Fruit fly (Drosophila melanogaster) whole organism, prepupa: ENCODE measurements around the gene RpS14a.

Experiments used
- Blimp-1 ChIP-seq: fragments of 200-800 bp; sonication (Bioruptor generic); optimal IDR thresholded peaks from 3 replicates; lab custom pipeline; 2017; ENCODE audit warnings: missing biosample characterization, missing genetic modification characterization, mild to moderate bottlenecking, moderate library complexity, missing genetic modification reagents
- CG10631 ChIP-seq: fragments of 200-800 bp; sonication (Bioruptor generic); optimal IDR thresholded peaks from 2 replicates; lab custom pipeline; 2016; ENCODE audit warnings: missing biosample characterization, missing genetic modification characterization
- CG10669 ChIP-seq: fragments of 200-800 bp; sonication (Bioruptor generic); optimal IDR thresholded peaks from 3 replicates; lab custom pipeline; 2018; ENCODE audit warnings: missing biosample characterization, mild to moderate bottlenecking, missing genetic modification characterization, moderate library complexity
- CG11294 ChIP-seq: fragments of 200-800 bp; sonication (Bioruptor generic); IDR thresholded peaks from 2 replicates; pipeline ENCODE4 v1.3.6; 2022; ENCODE audit warnings: missing biosample characterization, missing genetic modification characterization
- CG11762 ChIP-seq: fragments of 200-800 bp; sonication (Bioruptor generic); optimal IDR thresholded peaks from 3 replicates; lab custom pipeline; 2016; ENCODE audit warnings: missing biosample characterization, missing genetic modification characterization; ENCODE audit not compliant: insufficient read depth
- CG11902 ChIP-seq: fragments of 200-800 bp; sonication (Bioruptor generic); optimal IDR thresholded peaks from 3 replicates; lab custom pipeline; 2016; ENCODE audit warnings: missing biosample characterization, missing genetic modification characterization
- CG1621 ChIP-seq: fragments of 200-800 bp; sonication (Bioruptor generic); optimal IDR thresholded peaks from 3 replicates; lab custom pipeline; 2018; ENCODE audit warnings: missing biosample characterization, mild to moderate bottlenecking, missing genetic modification characterization
- CG16779 ChIP-seq: fragments of 200-800 bp; sonication (Bioruptor generic); optimal IDR thresholded peaks from 3 replicates; lab custom pipeline; 2017; ENCODE audit warnings: missing biosample characterization, mild to moderate bottlenecking, missing genetic modification characterization
- CG3032 ChIP-seq: fragments of 200-800 bp; optimal IDR thresholded peaks from 2 replicates; lab custom pipeline; 2019; ENCODE audit warnings: missing biosample characterization, mild to moderate bottlenecking, missing genetic modification characterization, moderate library complexity
- CG31627 ChIP-seq: fragments of 200-800 bp; sonication (Bioruptor generic); optimal IDR thresholded peaks from 3 replicates; lab custom pipeline; 2016; ENCODE audit warnings: missing biosample characterization, missing genetic modification characterization
- CG34406 ChIP-seq: fragments of 200-800 bp; sonication (Bioruptor generic); optimal IDR thresholded peaks from 3 replicates; lab custom pipeline; 2016; ENCODE audit warnings: missing biosample characterization, missing genetic modification characterization
- CG3919 ChIP-seq: fragments of 200-800 bp; sonication (Bioruptor generic); optimal IDR thresholded peaks from 3 replicates; lab custom pipeline; 2016; ENCODE audit warnings: missing biosample characterization, missing genetic modification characterization
- CG6163 ChIP-seq: fragments of 200-800 bp; sonication (Bioruptor generic); IDR thresholded peaks from 3 replicates; pipeline ENCODE4 v1.3.6; 2022; ENCODE audit warnings: missing biosample characterization, missing genetic modification characterization
- CG6792 ChIP-seq: fragments of 200-800 bp; sonication (Bioruptor generic); optimal IDR thresholded peaks from 3 replicates; lab custom pipeline; 2016; ENCODE audit warnings: missing biosample characterization, missing genetic modification characterization
- CG6854 ChIP-seq: fragments of 200-800 bp; sonication (Bioruptor generic); optimal IDR thresholded peaks from 2 replicates; lab custom pipeline; 2017; ENCODE audit warnings: missing biosample characterization, mild to moderate bottlenecking, missing genetic modification characterization
- CG7368 ChIP-seq: fragments of 200-800 bp; sonication (Bioruptor generic); optimal IDR thresholded peaks from 3 replicates; lab custom pipeline; 2016; ENCODE audit warnings: missing biosample characterization, missing genetic modification characterization
- CG8119 ChIP-seq: fragments of 200-800 bp; sonication (Bioruptor generic); IDR thresholded peaks from 3 replicates; pipeline ENCODE4 v1.3.6; 2022; ENCODE audit warnings: missing biosample characterization, missing genetic modification characterization
- CG8632 ChIP-seq: fragments of 200-800 bp; sonication (Bioruptor generic); optimal IDR thresholded peaks from 3 replicates; lab custom pipeline; 2016; ENCODE audit warnings: missing biosample characterization, missing genetic modification characterization
- CG9139 ChIP-seq: fragments of 200-800 bp; sonication (Bioruptor generic); optimal IDR thresholded peaks from 3 replicates; lab custom pipeline; 2017; ENCODE audit warnings: missing biosample characterization, mild to moderate bottlenecking, missing genetic modification characterization
- Eip75B ChIP-seq: fragments of 200-800 bp; sonication (Bioruptor generic); optimal IDR thresholded peaks from 3 replicates; lab custom pipeline; 2016; ENCODE audit warnings: missing biosample characterization, missing genetic modification characterization
- Eip78C ChIP-seq: fragments of 200-800 bp; sonication (Bioruptor generic); peaks from one replicate; lab custom pipeline; 2016; ENCODE audit warnings: missing biosample characterization, missing genetic modification characterization
- Ets21C ChIP-seq: fragments of 200-800 bp; sonication (Bioruptor generic); optimal IDR thresholded peaks from 3 replicates; lab custom pipeline; 2016; ENCODE audit warnings: missing biosample characterization, missing genetic modification characterization
- Gug ChIP-seq: fragments of 200-800 bp; sonication (Bioruptor generic); IDR thresholded peaks from 2 replicates; pipeline ENCODE4 v1.3.6; 2022; ENCODE audit warnings: missing biosample characterization, missing genetic modification characterization
- Hr38 ChIP-seq: sonication (Bioruptor generic); optimal IDR thresholded peaks from 2 replicates; lab custom pipeline; 2016; ENCODE audit warnings: missing biosample characterization, missing genetic modification characterization
- Hr39 ChIP-seq: fragments of 200-800 bp; sonication (Bioruptor generic); optimal IDR thresholded peaks from 2 replicates; lab custom pipeline; 2016; ENCODE audit warnings: missing biosample characterization, missing genetic modification characterization
- Hr4 ChIP-seq: fragments of 200-800 bp; sonication (Bioruptor generic); optimal IDR thresholded peaks from 3 replicates; lab custom pipeline; 2016; ENCODE audit warnings: missing biosample characterization, missing genetic modification characterization
- Lpt ChIP-seq: fragments of 200-800 bp; sonication (Bioruptor generic); optimal IDR thresholded peaks from 3 replicates; lab custom pipeline; 2016; ENCODE audit warnings: missing biosample characterization, missing genetic modification characterization
- Met ChIP-seq: fragments of 200-800 bp; sonication (Bioruptor generic); optimal IDR thresholded peaks from 3 replicates; lab custom pipeline; 2016; ENCODE audit warnings: missing biosample characterization, missing genetic modification characterization
- OdsH ChIP-seq: fragments of 200-800 bp; sonication (Bioruptor generic); optimal IDR thresholded peaks from 3 replicates; lab custom pipeline; 2016; ENCODE audit warnings: missing biosample characterization, missing genetic modification characterization
- Smox ChIP-seq: fragments of 200-800 bp; sonication (Bioruptor generic); optimal IDR thresholded peaks from 3 replicates; lab custom pipeline; 2016; ENCODE audit warnings: missing biosample characterization, missing genetic modification characterization
- Sox102F ChIP-seq: fragments of 200-800 bp; sonication (Bioruptor generic); optimal IDR thresholded peaks from 2 replicates; lab custom pipeline; 2016; ENCODE audit warnings: missing biosample characterization, mild to moderate bottlenecking, missing genetic modification characterization
- Sox14 ChIP-seq: fragments of 200-800 bp; sonication (Bioruptor generic); optimal IDR thresholded peaks from 3 replicates; lab custom pipeline; 2016; ENCODE audit warnings: missing biosample characterization, missing genetic modification characterization
- Sox15 ChIP-seq: fragments of 200-800 bp; sonication (Bioruptor generic); optimal IDR thresholded peaks from 3 replicates; lab custom pipeline; 2016; ENCODE audit warnings: missing biosample characterization, missing genetic modification characterization
- cyc ChIP-seq: fragments of 200-800 bp; sonication (Bioruptor generic); optimal IDR thresholded peaks from 3 replicates; lab custom pipeline; 2016; ENCODE audit warnings: missing biosample characterization, missing genetic modification characterization
- dac ChIP-seq: fragments of 200-800 bp; sonication (Bioruptor generic); optimal IDR thresholded peaks from 2 replicates; lab custom pipeline; 2017; ENCODE audit warnings: missing biosample characterization, mild to moderate bottlenecking, missing genetic modification characterization
- dsx ChIP-seq: fragments of 200-800 bp; optimal IDR thresholded peaks from 3 replicates; lab custom pipeline; 2019; ENCODE audit warnings: missing biosample characterization, mild to moderate bottlenecking, missing genetic modification characterization, moderate library complexity; ENCODE audit not compliant: poor library complexity, severe bottlenecking
- eg ChIP-seq: fragments of 200-800 bp; sonication (Bioruptor generic); IDR thresholded peaks from 3 replicates; pipeline ENCODE4 v1.3.6; 2022; ENCODE audit warnings: missing biosample characterization, missing genetic modification characterization
- esn ChIP-seq: fragments of 200-800 bp; sonication (Bioruptor generic); optimal IDR thresholded peaks from 2 replicates; lab custom pipeline; 2016; ENCODE audit warnings: missing biosample characterization, mild to moderate bottlenecking, missing genetic modification characterization, moderate library complexity
- fd59A ChIP-seq: fragments of 200-800 bp; sonication (Bioruptor generic); optimal IDR thresholded peaks from 2 replicates; lab custom pipeline; 2017; ENCODE audit warnings: missing biosample characterization, mild to moderate bottlenecking, missing genetic modification characterization, missing genetic modification reagents
- fkh ChIP-seq: fragments of 200-800 bp; sonication (Bioruptor generic); optimal IDR thresholded peaks from 3 replicates; lab custom pipeline; 2017; ENCODE audit warnings: missing biosample characterization, mild to moderate bottlenecking, missing genetic modification characterization, moderate library complexity
- lz ChIP-seq: fragments of 200-800 bp; sonication (Bioruptor generic); optimal IDR thresholded peaks from 3 replicates; lab custom pipeline; 2016; ENCODE audit warnings: missing biosample characterization, missing genetic modification characterization
- net ChIP-seq: fragments of 200-800 bp; sonication (Bioruptor generic); optimal IDR thresholded peaks from 3 replicates; lab custom pipeline; 2016; ENCODE audit warnings: missing biosample characterization, missing genetic modification characterization
- pdm3 ChIP-seq: fragments of 200-800 bp; sonication (Bioruptor generic); optimal IDR thresholded peaks from 3 replicates; lab custom pipeline; 2016; ENCODE audit warnings: missing biosample characterization, missing genetic modification characterization
- spab ChIP-seq: fragments of 200-800 bp; sonication (Bioruptor generic); optimal IDR thresholded peaks from 2 replicates; lab custom pipeline; 2017; ENCODE audit warnings: missing biosample characterization, mild to moderate bottlenecking, missing genetic modification characterization, missing genetic modification reagents
- ss ChIP-seq, 2 experiments: fragments of 200-800 bp; sonication (Bioruptor generic); optimal IDR thresholded peaks; 2 replicates in 1 of 2; 3 replicates in 1 of 2; lab custom pipeline; 2017 to 2018; ENCODE audit warnings: mild to moderate bottlenecking in 2 of 2, missing biosample characterization in 2 of 2, missing genetic modification characterization in 2 of 2, moderate library complexity in 1 of 2
- svp ChIP-seq: fragments of 200-800 bp; sonication (Bioruptor generic); peaks from one replicate; lab custom pipeline; 2016; ENCODE audit warnings: missing biosample characterization, missing genetic modification characterization
- topi ChIP-seq: fragments of 200-800 bp; sonication (Bioruptor generic); optimal IDR thresholded peaks from 3 replicates; lab custom pipeline; 2016; ENCODE audit warnings: missing biosample characterization, missing genetic modification characterization
- vri ChIP-seq: fragments of 200-800 bp; sonication (Bioruptor generic); optimal IDR thresholded peaks from 3 replicates; lab custom pipeline; 2016; ENCODE audit warnings: missing biosample characterization, mild to moderate bottlenecking, missing genetic modification characterization

The RpS14a gene

DNA sequence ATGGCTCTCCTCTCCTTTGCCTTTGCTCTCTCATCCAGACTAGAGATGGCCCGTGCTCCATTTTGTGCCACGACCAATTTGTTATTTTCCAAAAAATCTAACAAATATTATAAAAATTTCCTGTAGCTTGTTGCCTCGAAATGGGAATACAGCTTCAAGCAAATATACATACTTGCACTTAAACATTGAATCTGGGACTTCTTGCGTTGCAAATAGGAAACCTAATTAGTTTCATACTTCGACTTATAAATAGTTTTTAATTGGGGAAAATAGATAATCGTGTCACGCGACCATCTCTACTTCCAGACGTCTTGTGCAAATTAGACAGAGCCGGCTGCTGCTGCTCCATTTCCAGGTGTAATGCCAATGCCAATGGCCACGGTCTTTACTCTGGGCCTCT is 36.9 kb downstream of the RpS14a start (continued):
- TF ChIP-seq Sox102F (GFP tag; lab: Kevin White, UChicago) (peak; percentile 84), CG6163 (GFP tag; lab: Robert Waterston, UW) (peak; percentile 71), lz (peak; percentile 84), fkh (no peak), topi (GFP tag; lab: Kevin White, UChicago) (peak; percentile 90), Blimp-1 (GFP tag; lab: Kevin White, UChicago) (peak; percentile 22), dac (GFP tag; lab: Kevin White, UChicago) (peak; percentile 77), CG6792 (GFP tag; lab: Kevin White, UChicago) (peak; percentile 72)

DNA sequence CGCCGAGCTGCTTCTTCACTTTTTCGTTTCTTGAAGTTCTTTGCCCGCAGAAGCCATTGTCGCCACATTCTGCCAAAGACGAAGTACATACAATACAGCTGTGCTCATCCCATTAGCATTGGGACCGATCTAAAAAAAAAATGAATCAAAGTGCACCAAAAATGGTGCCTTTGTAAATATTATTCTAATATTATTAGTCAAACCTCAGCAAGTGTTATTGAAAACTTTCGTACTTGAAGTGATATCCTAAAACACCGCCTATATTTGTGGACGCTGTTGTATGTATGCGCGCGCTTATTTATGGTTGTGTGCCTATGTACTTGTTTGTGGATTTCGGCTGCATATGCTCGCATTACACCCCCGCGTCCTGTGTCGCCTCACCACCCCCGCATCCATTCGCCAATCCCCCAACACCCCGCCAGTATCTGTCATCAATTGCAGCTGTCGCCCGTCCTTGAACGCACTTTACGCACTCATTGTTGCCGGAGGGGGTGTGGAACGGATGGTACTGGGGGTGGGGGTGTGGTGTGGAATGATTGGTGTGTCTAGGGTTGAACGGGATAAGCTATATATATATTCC is 38.9 kb downstream of the RpS14a start:
- TF ChIP-seq CG6163 (GFP tag; lab: Robert Waterston, UW) (peak; percentile 95), Lpt (peak; percentile 83), esn (GFP tag; lab: Kevin White, UChicago) (peak; percentile 88), ss (GFP tag; optimal IDR thresholded peaks at IDR 0.05; lab: Kevin White, UChicago) (peak; percentile 91 to 94), CG10631 (GFP tag; lab: Kevin White, UChicago) (peak; percentile 88), Hr38 (GFP tag; lab: Kevin White, UChicago) (no peak), Sox15 (GFP tag; lab: Kevin White, UChicago) (peak; percentile 82), vri (GFP tag; lab: Kevin White, UChicago) (peak; percentile 82), Eip75B (GFP tag; lab: Kevin White, UChicago) (peak; percentile 87), Hr39 (GFP tag; lab: Kevin White, UChicago) (peak; percentile 83), Met (GFP tag; lab: Kevin White, UChicago) (peak; percentile 90), Sox14 (GFP tag; lab: Kevin White, UChicago) (peak; percentile 89), CG8632 (GFP tag; lab: Kevin White, UChicago) (peak; percentile 87), CG7368 (peak; percentile 85), CG11294 (GFP tag; lab: Robert Waterston, UW) (peak; percentile 86), fd59A (GFP tag; lab: Kevin White, UChicago) (peak; percentile 89), CG9139 (GFP tag; lab: Kevin White, UChicago) (peak; percentile 90), Eip78C (peak; percentile 97), Hr4 (GFP tag; lab: Kevin White, UChicago) (peak; percentile 83), CG11902 (GFP tag; lab: Kevin White, UChicago) (peak; percentile 76), CG34406 (GFP tag; lab: Kevin White, UChicago) (peak; percentile 87), CG6854 (GFP tag; lab: Kevin White, UChicago) (peak; percentile 75), pdm3 (GFP tag; lab: Kevin White, UChicago) (peak; percentile 90), CG10669 (peak; percentile 93), CG3919 (GFP tag; lab: Kevin White, UChicago) (peak; percentile 88), CG16779 (tag; lab: Kevin White, UChicago) (peak; percentile 77), OdsH (GFP tag; lab: Kevin White, UChicago) (peak; percentile 87), dac (GFP tag; lab: Kevin White, UChicago) (peak; percentile 74), CG31627 (GFP tag; lab: Kevin White, UChicago) (peak; percentile 85), svp (GFP tag; lab: Kevin White, UChicago) (peak; percentile 93), eg (GFP tag; lab: Robert Waterston, UW) (peak; percentile 94), Sox102F (GFP tag; lab: Kevin White, UChicago) (peak; percentile 89), dsx (peak; percentile 80), Gug (peak; percentile 80), CG3032 (peak; percentile 88), Smox (GFP tag; lab: Kevin White, UChicago) (peak; percentile 84), net (peak; percentile 91), lz (peak; percentile 86), CG1621 (peak; percentile 94), Ets21C (GFP tag; lab: Kevin White, UChicago) (peak; percentile 74), cyc (GFP tag; lab: Kevin White, UChicago) (peak; percentile 82), topi (GFP tag; lab: Kevin White, UChicago) (peak; percentile 86), spab (peak; percentile 88), CG8119 (GFP tag; lab: Robert Waterston, UW) (peak; percentile 90), CG11762 (peak; percentile 82), fkh (peak; percentile 38), CG6792 (GFP tag; lab: Kevin White, UChicago) (peak; percentile 88)
